Worm (Caenorhabditis elegans): ENCODE measurements around the gene pges-2.

ce11 chrIV:10349871-10350640 is 17.5 kb downstream of the pges-2 start, which contains the start of the genes unc-43 and Y43C5B.3:
- TF ChIP-seq lin-13 (GFP tag; optimal IDR thresholded peaks at IDR 0.05) (no peak), fkh-10 (GFP tag; optimal IDR thresholded peaks at IDR 0.05) (no peak), nhr-28 (tag; optimal IDR thresholded peaks at IDR 0.05) (no peak), tbx-2 (tag; optimal IDR thresholded peaks at IDR 0.05) (no peak), ceh-82 (tag; optimal IDR thresholded peaks at IDR 0.05) (no peak)
